Fruit fly (Drosophila melanogaster) Kc167 (cell line): ENCODE data around the gene CG46309.

ENCODE experiments used
- Myc ChIP-seq: fragments of >200 bp; optimal IDR thresholded peaks from 2 replicates; lab custom pipeline; 2017; ENCODE audit warnings: missing external identifiers
- Sin3A ChIP-seq: fragments of >200 bp; optimal IDR thresholded peaks from 2 replicates; lab custom pipeline; 2018; ENCODE audit warnings: missing external identifiers
- h ChIP-seq: fragments of >200 bp; optimal IDR thresholded peaks from 3 replicates; lab custom pipeline; 2018; ENCODE audit warnings: missing external identifiers
- insv ChIP-seq: fragments of >200 bp; optimal IDR thresholded peaks from 3 replicates; lab custom pipeline; 2018; ENCODE audit warnings: missing external identifiers
- psq ChIP-seq: fragments of >200 bp; optimal IDR thresholded peaks from 2 replicates; lab custom pipeline; 2017; ENCODE audit warnings: missing external identifiers
- ttk ChIP-seq: sonication (Bioruptor generic); optimal IDR thresholded peaks from 2 replicates; lab custom pipeline; 2017; ENCODE audit warnings: missing external identifiers

- TF ChIP-seq insv (lab: Kevin White, UChicago) (no peak), psq (lab: Kevin White, UChicago) (no peak), Sin3A (no peak), ttk (lab: Kevin White, UChicago) (no peak), h (lab: Kevin White, UChicago) (no peak), Myc (lab: Kevin White, UChicago) (no peak)
These were observed 19.9 kb upstream of the CG46309 start for dm6 chr2L:16271486-16271806.
